Worm (Caenorhabditis elegans): ENCODE measurements around the gene pafo-1.
A peak's percentile ranks its signal among the peaks of the same experiment; 100 is the strongest.

pafo-1 gene

ce11 chrV:11541284-11541683 is 19.8 kb downstream of the pafo-1 start (continued):
- TF ChIP-seq sea-2 (GFP tag; IDR thresholded peaks at IDR 0.05) = no peak
- peak; percentile 6 for TF ChIP-seq ceh-79 (tag; optimal IDR thresholded peaks at IDR 0.05)
- TF ChIP-seq egrh-3 (GFP tag; IDR thresholded peaks at IDR 0.05) = no peak
- no peak for TF ChIP-seq hlh-26 (GFP tag; conservative IDR thresholded peaks at IDR 0.05)
- no peak for TF ChIP-seq atf-7 (tag; optimal IDR thresholded peaks at IDR 0.05)
- 0 out of 2 replicates have a peak, but pooled peaks have one; percentile 38 for TF ChIP-seq madf-3 (GFP tag; IDR thresholded peaks at IDR 0.05)
- TF ChIP-seq T07F8.4 (tag; optimal IDR thresholded peaks at IDR 0.05) = no peak
- no peak for TF ChIP-seq zim-3 (tag; optimal IDR thresholded peaks at IDR 0.05)
- TF ChIP-seq ets-4 (GFP tag; optimal IDR thresholded peaks at IDR 0.05) = no peak
- TF ChIP-seq ztf-18 (tag; optimal IDR thresholded peaks at IDR 0.05) = no peak
- TF ChIP-seq Y53G8AR.9 (GFP tag; conservative IDR thresholded peaks at IDR 0.05) = 0 out of 2 replicates have a peak, but pooled peaks have one; percentile 21
- no peak for TF ChIP-seq egl-18 (GFP tag; IDR thresholded peaks at IDR 0.05)
- TF ChIP-seq ccch-3 (GFP tag; optimal IDR thresholded peaks at IDR 0.05) = no peak
- no peak for TF ChIP-seq die-1 (tag; optimal IDR thresholded peaks at IDR 0.05)
- no peak for TF ChIP-seq unc-130 (GFP tag; optimal IDR thresholded peaks at IDR 0.05)
- TF ChIP-seq dox-1 (GFP tag; IDR thresholded peaks at IDR 0.05) = no peak
- TF ChIP-seq lsy-27 (tag; optimal IDR thresholded peaks at IDR 0.05; ENCODE audit: borderline replicate concordance, insufficient read depth) = no peak
- TF ChIP-seq zfh-2 (GFP tag; conservative IDR thresholded peaks at IDR 0.05) = no peak
- TF ChIP-seq F49E8.2 (tag; optimal IDR thresholded peaks at IDR 0.05; ENCODE audit: insufficient read depth) = no peak
- no peak for TF ChIP-seq ztf-6 (GFP tag; IDR thresholded peaks at IDR 0.05)
- no peak for TF ChIP-seq sdz-38 (tag; optimal IDR thresholded peaks at IDR 0.05)
- TF ChIP-seq attf-3 (GFP tag; conservative IDR thresholded peaks at IDR 0.05) = 0 out of 2 replicates have a peak, but pooled peaks have one; percentile 32
- no peak for TF ChIP-seq lin-26 (GFP tag; IDR thresholded peaks at IDR 0.05)
- no peak for TF ChIP-seq hmg-20 (GFP tag; IDR thresholded peaks at IDR 0.05)
- no peak for TF ChIP-seq madf-10 (tag; optimal IDR thresholded peaks at IDR 0.05)
- TF ChIP-seq ztf-26 (tag; optimal IDR thresholded peaks at IDR 0.05) = no peak
- TF ChIP-seq athp-1 (tag; optimal IDR thresholded peaks at IDR 0.05) = no peak
- TF ChIP-seq rec-8 (tag; optimal IDR thresholded peaks at IDR 0.05) = no peak
- no peak for TF ChIP-seq fkh-3 (tag; optimal IDR thresholded peaks at IDR 0.05)
- TF ChIP-seq snpc-4 (GFP tag; optimal IDR thresholded peaks at IDR 0.05) = no peak
- TF ChIP-seq snpc-4 (tag; optimal IDR thresholded peaks at IDR 0.05) = no peak
- TF ChIP-seq snpc-1.1 (tag; optimal IDR thresholded peaks at IDR 0.05; ENCODE audit: insufficient read depth) = no peak
- no peak for TF ChIP-seq ZK185.1 (tag; optimal IDR thresholded peaks at IDR 0.05; ENCODE audit: poor library complexity, severe bottlenecking)
- TF ChIP-seq ceh-40 (GFP tag; IDR thresholded peaks at IDR 0.05) = no peak
- TF ChIP-seq mcd-1 (GFP tag; IDR thresholded peaks at IDR 0.05) = no peak
- no peak for TF ChIP-seq mes-4 (tag; optimal IDR thresholded peaks at IDR 0.05)

ce11 chrV:11543564-11543963 is 22.1 kb downstream of the pafo-1 start, which contains the start of gene F38B7.2:
Gene F38B7.2, plus strand, starts transcription at chrV:11543963.
- TF ChIP-seq pbrm-1 (GFP tag; IDR thresholded peaks at IDR 0.05) = 0 out of 2 replicates have a peak, but pooled peaks have one; percentile 15
- no peak for TF ChIP-seq egl-18 (GFP tag; IDR thresholded peaks at IDR 0.05)

- TF ChIP-seq rec-8 (tag; optimal IDR thresholded peaks at IDR 0.05) (no peak), madf-10 (tag; optimal IDR thresholded peaks at IDR 0.05) (no peak), snpc-1.3 (tag; optimal IDR thresholded peaks at IDR 0.05; ENCODE audit: insufficient read depth) (no peak), fkh-3 (tag; optimal IDR thresholded peaks at IDR 0.05) (no peak), nhr-80 (tag; optimal IDR thresholded peaks at IDR 0.05) (no peak), gei-17 (GFP tag; optimal IDR thresholded peaks at IDR 0.05) (no peak), F57A8.1 (GFP tag; optimal IDR thresholded peaks at IDR 0.05) (no peak), nhr-90 (tag; optimal IDR thresholded peaks at IDR 0.05) (no peak), F39B2.1 (GFP tag; IDR thresholded peaks at IDR 0.05) (no peak), cebp-2 (GFP tag; IDR thresholded peaks at IDR 0.05) (no peak), F37B4.10 (GFP tag; IDR thresholded peaks at IDR 0.05) (no peak), F23B12.7 (tag; optimal IDR thresholded peaks at IDR 0.05; ENCODE audit: insufficient read depth) (no peak)
Observed at ce11 chrV:11545227-11545626, 23.7 kb downstream of the pafo-1 start, which contains the start of gene F38B7.10. Gene F38B7.10, plus strand, starts transcription at chrV:11545527.
